Worm (Caenorhabditis elegans) whole organism, young adult: ENCODE results near the gene rfc-3.
A peak's percentile ranks its signal among the peaks of the same experiment; 100 is the strongest.

ENCODE experiments used
- B0019.2 ChIP-seq: fragments of 200-800 bp; sonication (Bioruptor generic); conservative IDR thresholded peaks from 2 replicates; pipeline ENCODE4 v1.3.6; 2022; ENCODE audit warnings: missing genetic modification reagents, missing genetic modification characterization, missing compliant biosample characterization
- B0336.3 ChIP-seq: fragments of 200-800 bp; sonication (Bioruptor generic); IDR thresholded peaks from 2 replicates; pipeline ENCODE4 v1.3.6; 2022; ENCODE audit warnings: missing genetic modification characterization, missing compliant biosample characterization
- F10E7.11 ChIP-seq: sonication (generic microtip); optimal IDR thresholded peaks from 2 replicates; lab custom pipeline; 2017; ENCODE audit warnings: mild to moderate bottlenecking, missing genetic modification characterization, moderate library complexity, missing compliant biosample characterization
- F39B2.1 ChIP-seq: fragments of 200-800 bp; sonication (Bioruptor generic); IDR thresholded peaks from 2 replicates; pipeline ENCODE4 v1.3.6; 2022; ENCODE audit warnings: missing genetic modification reagents, missing genetic modification characterization, missing compliant biosample characterization
- K11D2.4 ChIP-seq: fragments of 200-800 bp; sonication (Bioruptor generic); IDR thresholded peaks from 2 replicates; pipeline ENCODE4 v1.3.6; 2022; ENCODE audit warnings: missing genetic modification reagents, missing genetic modification characterization, missing compliant biosample characterization
- T07F8.4 ChIP-seq: sonication (generic microtip); optimal IDR thresholded peaks from 2 replicates; lab custom pipeline; 2016; ENCODE audit warnings: mild to moderate bottlenecking, missing genetic modification characterization, moderate library complexity, missing compliant biosample characterization
- T26A5.8 ChIP-seq: sonication (generic microtip); optimal IDR thresholded peaks from 2 replicates; lab custom pipeline; 2016; ENCODE audit warnings: missing genetic modification characterization, missing compliant biosample characterization
- Y53F4B.3 ChIP-seq: fragments of 200-800 bp; sonication (Bioruptor generic); IDR thresholded peaks from 2 replicates; pipeline ENCODE4 v1.3.6; 2022; ENCODE audit warnings: missing genetic modification reagents, missing genetic modification characterization, missing compliant biosample characterization
- Y53G8AR.9 ChIP-seq: fragments of 200-800 bp; sonication (Bioruptor generic); conservative IDR thresholded peaks from 2 replicates; pipeline ENCODE4 v1.3.6; 2022; ENCODE audit warnings: missing genetic modification reagents, missing genetic modification characterization, missing compliant biosample characterization
- ZK185.1 ChIP-seq: sonication (generic microtip); optimal IDR thresholded peaks from 2 replicates; lab custom pipeline; 2016; ENCODE audit warnings: mild to moderate bottlenecking, missing genetic modification characterization, missing compliant biosample characterization; ENCODE audit not compliant: poor library complexity, severe bottlenecking
- ama-1 ChIP-seq, 3 experiments: fragments of 150-350 bp in 1 of 3; sonication (generic microtip) in 2 of 3; optimal IDR thresholded peaks; 2 replicates each; lab custom pipeline; 2014 to 2018; ENCODE audit warnings: missing biosample characterization in 2 of 3, missing genetic modification characterization in 2 of 3, missing genetic modification reagents in 2 of 3
- atf-7 ChIP-seq: sonication (generic microtip); optimal IDR thresholded peaks from 2 replicates; lab custom pipeline; 2017; ENCODE audit warnings: mild to moderate bottlenecking, missing genetic modification characterization, missing compliant biosample characterization
- attf-6 ChIP-seq: fragments of 200-800 bp; sonication (Bioruptor generic); IDR thresholded peaks from 2 replicates; pipeline ENCODE4 v1.3.6; 2022; ENCODE audit warnings: missing genetic modification reagents, missing genetic modification characterization, missing compliant biosample characterization
- cebp-1 ChIP-seq, 2 experiments: fragments of 200-800 bp in 1 of 2; sonication (Bioruptor generic) in 1 of 2; sonication (generic microtip) in 1 of 2; IDR thresholded peaks in 1 of 2; optimal IDR thresholded peaks in 1 of 2; 2 replicates each; pipeline versions ENCODE4 v1.3.6 to Lab custom; 2017 to 2022; ENCODE audit warnings: missing compliant biosample characterization in 2 of 2, missing genetic modification characterization in 2 of 2, mild to moderate bottlenecking in 1 of 2, missing genetic modification reagents in 1 of 2, moderate library complexity in 1 of 2
- cebp-2 ChIP-seq: fragments of 200-800 bp; sonication (Bioruptor generic); IDR thresholded peaks from 2 replicates; pipeline ENCODE4 v1.3.6; 2022; ENCODE audit warnings: missing genetic modification characterization, missing compliant biosample characterization
- ceh-27 ChIP-seq: fragments of 200-800 bp; sonication (Bioruptor generic); optimal IDR thresholded peaks from 2 replicates; lab custom pipeline; 2018; ENCODE audit warnings: mild to moderate bottlenecking, missing genetic modification characterization, moderate library complexity, missing compliant biosample characterization
- ceh-40 ChIP-seq: fragments of 200-800 bp; sonication (Bioruptor generic); IDR thresholded peaks from 2 replicates; pipeline ENCODE4 v1.3.6; 2022; ENCODE audit warnings: missing genetic modification characterization, missing compliant biosample characterization
- chd-7 ChIP-seq: sonication (generic microtip); optimal IDR thresholded peaks from 2 replicates; lab custom pipeline; 2016; ENCODE audit warnings: mild to moderate bottlenecking, missing genetic modification characterization, moderate library complexity, missing compliant biosample characterization
- dpff-1 ChIP-seq: sonication (generic microtip); optimal IDR thresholded peaks from 2 replicates; lab custom pipeline; 2017; ENCODE audit warnings: mild to moderate bottlenecking, missing genetic modification characterization, missing compliant biosample characterization
- gei-17 ChIP-seq: fragments of 200-800 bp; sonication (Bioruptor generic); optimal IDR thresholded peaks from 2 replicates; lab custom pipeline; 2018; ENCODE audit warnings: mild to moderate bottlenecking, missing genetic modification characterization, missing compliant biosample characterization
- hmg-1.2 ChIP-seq: fragments of 200-800 bp; sonication (Bioruptor generic); IDR thresholded peaks from 2 replicates; pipeline ENCODE4 v1.3.6; 2022; ENCODE audit warnings: missing genetic modification reagents, missing genetic modification characterization, missing compliant biosample characterization
- lag-1 ChIP-seq: fragments of 200-800 bp; sonication (Bioruptor generic); IDR thresholded peaks from 2 replicates; pipeline ENCODE4 v1.3.6; 2022; ENCODE audit warnings: missing genetic modification reagents, missing genetic modification characterization, missing compliant biosample characterization
- lin-26 ChIP-seq: fragments of 200-800 bp; sonication (Bioruptor generic); IDR thresholded peaks from 2 replicates; pipeline ENCODE4 v1.3.6; 2022; ENCODE audit warnings: missing genetic modification reagents, missing genetic modification characterization, missing compliant biosample characterization
- lin-35 ChIP-seq, 3 experiments: fragments of 150-350 bp in 2 of 3; sonication (generic microtip) in 1 of 3; optimal IDR thresholded peaks; 2 replicates each; lab custom pipeline; 2014 to 2018; ENCODE audit warnings: missing biosample characterization in 3 of 3, missing genetic modification characterization in 3 of 3, missing genetic modification reagents in 3 of 3
- lin-40 ChIP-seq: sonication (generic microtip); optimal IDR thresholded peaks from 2 replicates; lab custom pipeline; 2016; ENCODE audit warnings: missing genetic modification characterization, mild to moderate bottlenecking, missing compliant biosample characterization, missing genotype, missing genetic modification reagents
- madf-3 ChIP-seq: fragments of 200-800 bp; sonication (Bioruptor generic); IDR thresholded peaks from 2 replicates; pipeline ENCODE4 v1.3.6; 2022; ENCODE audit warnings: missing genetic modification reagents, missing genetic modification characterization, missing compliant biosample characterization
- madf-6 ChIP-seq: fragments of 200-800 bp; sonication (Bioruptor generic); IDR thresholded peaks from 2 replicates; pipeline ENCODE4 v1.3.6; 2022; ENCODE audit warnings: missing genetic modification reagents, missing genetic modification characterization, missing compliant biosample characterization
- mcd-1 ChIP-seq: fragments of 200-800 bp; sonication (Bioruptor generic); IDR thresholded peaks from 2 replicates; pipeline ENCODE4 v1.3.6; 2022; ENCODE audit warnings: missing genetic modification reagents, missing genetic modification characterization, missing compliant biosample characterization
- mxl-1 ChIP-seq: sonication (generic microtip); optimal IDR thresholded peaks from 2 replicates; lab custom pipeline; 2016; ENCODE audit warnings: missing genetic modification characterization, missing compliant biosample characterization
- nfya-1 ChIP-seq: sonication (generic microtip); optimal IDR thresholded peaks from 2 replicates; lab custom pipeline; 2017; ENCODE audit warnings: antibody characterized with exemption, missing compliant biosample characterization, missing genetic modification characterization, borderline replicate concordance; ENCODE audit not compliant: insufficient read depth
- nfyb-1 ChIP-seq: fragments of 200-800 bp; sonication (Bioruptor generic); IDR thresholded peaks from 2 replicates; pipeline ENCODE4 v1.3.6; 2022; ENCODE audit warnings: missing genetic modification reagents, missing genetic modification characterization, missing compliant biosample characterization
- nhr-179 ChIP-seq: sonication (generic microtip); optimal IDR thresholded peaks from 2 replicates; lab custom pipeline; 2016; ENCODE audit warnings: mild to moderate bottlenecking, missing genetic modification characterization, missing compliant biosample characterization
- nhr-27 ChIP-seq: fragments of 200-800 bp; sonication (Bioruptor generic); optimal IDR thresholded peaks from 2 replicates; lab custom pipeline; 2018; ENCODE audit warnings: mild to moderate bottlenecking, missing genetic modification characterization, moderate library complexity, missing compliant biosample characterization
- rcor-1 ChIP-seq: fragments of 200-800 bp; sonication (Bioruptor generic); IDR thresholded peaks from 2 replicates; pipeline ENCODE4 v1.3.6; 2022; ENCODE audit warnings: missing genetic modification reagents, missing genetic modification characterization, missing compliant biosample characterization
- repo-1 ChIP-seq: sonication (generic microtip); optimal IDR thresholded peaks from 2 replicates; lab custom pipeline; 2017; ENCODE audit warnings: mild to moderate bottlenecking, missing genetic modification characterization, missing compliant biosample characterization
- sdz-38 ChIP-seq: sonication (generic microtip); optimal IDR thresholded peaks from 2 replicates; lab custom pipeline; 2016; ENCODE audit warnings: missing genotype, missing genetic modification characterization, missing compliant biosample characterization
- somi-1 ChIP-seq: fragments of 200-800 bp; sonication (Bioruptor generic); optimal IDR thresholded peaks from 2 replicates; lab custom pipeline; 2018; ENCODE audit warnings: mild to moderate bottlenecking, missing genetic modification characterization, missing compliant biosample characterization
- ztf-26 ChIP-seq: sonication (generic microtip); optimal IDR thresholded peaks from 2 replicates; lab custom pipeline; 2017; ENCODE audit warnings: missing genetic modification characterization, missing compliant biosample characterization
- ztf-28 ChIP-seq: fragments of 200-800 bp; sonication (Bioruptor generic); IDR thresholded peaks from 2 replicates; pipeline ENCODE4 v1.3.6; 2022; ENCODE audit warnings: missing genetic modification reagents, missing genetic modification characterization, missing compliant biosample characterization

rfc-3 gene

ce11 chrIV:13080185-13080584 lies 15.4 kb upstream of the rfc-3 start:
- no peak for TF ChIP-seq lag-1 (GFP tag; lab: Robert Waterston, UW)
- TF ChIP-seq nhr-27 (tag; lab: Kevin White, UChicago), result no peak

DNA sequence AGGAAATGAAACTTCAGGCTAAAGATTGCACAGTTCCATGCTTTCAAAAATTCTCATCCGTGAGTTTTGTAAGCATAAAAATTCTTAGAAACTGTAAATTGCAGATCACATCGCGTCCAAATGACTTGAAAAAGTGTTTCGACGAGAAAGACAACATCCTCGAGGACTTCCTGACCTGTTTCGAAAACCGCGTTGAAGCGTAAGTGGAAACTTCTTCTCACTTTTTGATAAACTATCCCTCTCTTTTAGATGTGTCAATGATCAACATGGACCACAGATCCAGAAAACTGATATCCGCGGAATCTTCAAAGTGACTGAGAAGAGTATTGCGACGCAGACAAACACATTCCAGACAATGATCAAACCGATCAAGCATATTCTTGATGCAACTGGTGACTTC lies 14.7 kb upstream of the rfc-3 start:
- no peak for TF ChIP-seq rcor-1 (GFP tag; lab: Robert Waterston, UW)
- no peak for TF ChIP-seq T07F8.4 (tag; lab: Kevin White, UChicago)
- no peak for TF ChIP-seq nfya-1 (tag; lab: Kevin White, UChicago)
- no peak for TF ChIP-seq atf-7
- no peak for TF ChIP-seq mxl-1 (tag; lab: Kevin White, UChicago)
- TF ChIP-seq madf-6 (GFP tag; lab: Robert Waterston, UW), result 0 out of 2 replicates have a peak, but pooled peaks have one; percentile 6
- TF ChIP-seq ztf-26 (tag; lab: Kevin White, UChicago), result no peak
- peak; percentile 40 for TF ChIP-seq repo-1 (tag; lab: Kevin White, UChicago)
- TF ChIP-seq sdz-38, result no peak
- TF ChIP-seq B0019.2 (GFP tag; lab: Robert Waterston, UW), result no peak
- TF ChIP-seq ama-1 (optimal IDR thresholded peaks at IDR 0.05; lab: Kevin White, UChicago), result peak; percentile 31
- no peak for TF ChIP-seq ama-1 (GFP tag; optimal IDR thresholded peaks at IDR 0.05; lab: Kevin White, UChicago)
- no peak for TF ChIP-seq cebp-2 (GFP tag; lab: Robert Waterston, UW)
- no peak for TF ChIP-seq Y53F4B.3

ce11 chrIV:13082106-13082505 lies 13.5 kb upstream of the rfc-3 start:
- TF ChIP-seq K11D2.4 (GFP tag; lab: Robert Waterston, UW), result 0 out of 2 replicates have a peak, but pooled peaks have one; percentile 56
- TF ChIP-seq ama-1 (optimal IDR thresholded peaks at IDR 0.05; lab: Kevin White, UChicago), result peak; percentile 81
- no peak for TF ChIP-seq ama-1 (GFP tag; optimal IDR thresholded peaks at IDR 0.05; lab: Kevin White, UChicago)
- TF ChIP-seq attf-6 (GFP tag; lab: Robert Waterston, UW), result no peak
- no peak for TF ChIP-seq nhr-27 (tag; lab: Kevin White, UChicago)
- peak; percentile 19 for TF ChIP-seq ceh-27
- peak; percentile 28; the same call in 1 of the 2 replicates for TF ChIP-seq mcd-1
- peak; percentile 60; the same call in 1 of the 2 replicates for TF ChIP-seq lin-26 (GFP tag; lab: Robert Waterston, UW)
- TF ChIP-seq ztf-26 (tag; lab: Kevin White, UChicago), result peak; percentile 27
- TF ChIP-seq, all 124 proteins: peak for 6

DNA sequence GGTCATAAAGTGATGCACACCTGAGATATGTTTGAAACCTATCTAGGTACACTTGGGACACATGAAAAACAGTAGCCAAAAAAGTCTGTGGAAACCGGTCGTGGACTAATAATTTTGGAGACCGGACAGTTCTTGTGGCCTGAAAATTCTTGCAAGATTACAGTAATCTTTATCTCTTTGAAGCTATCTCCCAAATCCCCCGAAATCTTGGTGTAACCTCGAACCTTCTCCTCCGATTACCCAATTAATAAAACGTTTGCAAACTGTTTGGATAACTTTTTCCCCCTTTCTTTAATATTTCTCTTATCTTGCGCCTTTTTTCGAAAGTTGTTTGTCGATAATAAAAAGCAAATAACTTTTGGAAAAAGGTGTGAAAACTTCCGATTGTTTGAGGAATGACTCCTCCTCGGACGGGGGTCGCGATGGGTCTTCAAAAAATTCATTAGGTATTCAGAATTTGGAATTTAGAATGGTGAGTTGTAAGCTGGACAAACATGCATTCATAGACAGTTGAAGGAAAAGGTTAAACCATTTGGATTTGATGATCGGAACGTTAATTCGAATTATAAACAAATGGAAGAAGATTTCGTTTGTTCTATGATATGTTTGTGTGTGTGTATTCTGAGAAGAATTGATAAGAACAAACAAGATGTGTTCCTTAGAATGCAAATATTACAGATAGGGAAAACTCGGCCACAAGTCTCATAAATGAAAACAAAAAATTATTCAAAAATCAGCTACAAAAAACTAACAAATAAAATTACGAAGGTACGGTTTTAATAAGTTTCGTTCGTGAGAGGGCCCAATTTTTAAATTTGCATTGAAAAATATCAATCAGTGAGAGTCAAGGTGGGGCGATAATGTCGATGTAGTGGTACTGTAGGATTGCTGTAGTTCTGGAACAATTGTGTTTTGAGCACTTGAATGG lies 12.5 kb upstream of the rfc-3 start:
- 0 out of 2 replicates have a peak, but pooled peaks have one; percentile 3 for TF ChIP-seq madf-3
- TF ChIP-seq B0336.3 (GFP tag; lab: Robert Waterston, UW), result 0 out of 2 replicates have a peak, but pooled peaks have one; percentile 20
- peak; percentile 6; the same call in 1 of the 2 replicates for TF ChIP-seq cebp-2 (GFP tag; lab: Robert Waterston, UW)
- TF ChIP-seq cebp-1 (GFP tag; IDR thresholded peaks at IDR 0.05; lab: Robert Waterston, UW), result no peak
- TF ChIP-seq cebp-1 (tag; optimal IDR thresholded peaks at IDR 0.05; lab: Kevin White, UChicago), result peak; percentile 25
- peak; percentile 59 for TF ChIP-seq somi-1 (GFP tag; lab: Kevin White, UChicago)
- TF ChIP-seq ZK185.1, result peak; percentile 20
- no peak for TF ChIP-seq dpff-1
- TF ChIP-seq lin-26 (GFP tag; lab: Robert Waterston, UW), result peak; percentile 22; the same call in 1 of the 2 replicates
- TF ChIP-seq T26A5.8 (tag; lab: Kevin White, UChicago), result no peak
- peak; percentile 4 for TF ChIP-seq F10E7.11 (tag; lab: Kevin White, UChicago)
- no peak for TF ChIP-seq ztf-28
- peak; percentile 59 for TF ChIP-seq chd-7 (tag; lab: Kevin White, UChicago)
- TF ChIP-seq ceh-40 (GFP tag; lab: Robert Waterston, UW), result 0 out of 2 replicates have a peak, but pooled peaks have one; percentile 1
- TF ChIP-seq Y53G8AR.9 (GFP tag; lab: Robert Waterston, UW), result peak; percentile 28; the same call in 1 of the 2 replicates
- TF ChIP-seq lin-40, result peak; percentile 36
- 0 out of 2 replicates have a peak, but pooled peaks have one; percentile 20 for TF ChIP-seq mcd-1
- TF ChIP-seq lin-35 (GFP tag; optimal IDR thresholded peaks at IDR 0.05; lab: Kevin White, UChicago), result peak in 1 of 3 experiments; percentile 50
- TF ChIP-seq nfyb-1, result 0 out of 2 replicates have a peak, but pooled peaks have one; percentile 40
- TF ChIP-seq F39B2.1 (GFP tag; lab: Robert Waterston, UW), result peak; percentile 36; the same call in 1 of the 2 replicates
- no peak for TF ChIP-seq gei-17 (GFP tag; lab: Kevin White, UChicago)
- TF ChIP-seq nhr-179 (tag; lab: Kevin White, UChicago), result no peak
- TF ChIP-seq hmg-1.2 (GFP tag; lab: Robert Waterston, UW), result 0 out of 2 replicates have a peak, but pooled peaks have one; percentile 8
